Worm (Caenorhabditis elegans) whole organism, L4/young adult: ENCODE data around the gene pat-4.

Experiments used
- dao-5 ChIP-seq: sonication (generic microtip); optimal IDR thresholded peaks from 2 replicates; lab custom pipeline; 2016; ENCODE audit warnings: missing genotype, missing genetic modification characterization, moderate library complexity, missing compliant biosample characterization
- him-1 ChIP-seq: sonication (generic microtip); optimal IDR thresholded peaks from 2 replicates; lab custom pipeline; 2016; ENCODE audit warnings: missing genotype, missing genetic modification reagents, missing genetic modification characterization, missing compliant biosample characterization

DNA sequence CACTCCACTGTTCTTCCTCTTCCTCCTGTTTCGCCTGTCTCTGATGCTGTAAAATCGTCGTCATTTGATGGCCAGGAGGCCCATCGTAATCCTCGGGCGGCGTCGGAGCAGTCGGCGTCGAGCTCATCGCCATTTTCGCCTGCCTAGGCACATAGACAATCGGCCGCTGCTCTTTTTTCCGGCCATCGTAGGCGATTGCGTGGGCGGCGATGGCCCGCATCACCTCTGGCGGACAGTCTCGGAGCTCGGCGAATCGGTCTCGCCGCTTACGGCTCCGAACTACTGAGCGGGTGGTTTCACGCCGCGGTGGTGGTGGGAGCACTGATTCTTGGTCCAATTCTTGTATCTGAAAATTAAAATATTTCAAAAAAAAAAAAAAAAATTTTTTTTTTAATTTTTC is 22.5 kb downstream of the pat-4 start:
- TF ChIP-seq dao-5 (tag; lab: Kevin White, UChicago) = no peak
- no peak for TF ChIP-seq him-1 (tag; lab: Kevin White, UChicago)
